Worm (Caenorhabditis elegans) whole organism, L1 larva: ENCODE measurements around the gene trpp-3.

Experiments
- ama-1 ChIP-seq: fragments of 150-350 bp; optimal IDR thresholded peaks from 2 replicates; lab custom pipeline; 2014
- egl-27 ChIP-seq, 2 experiments: fragments of 150-350 bp in 1 of 2; sonication (generic microtip); optimal IDR thresholded peaks; 3 replicates each; lab custom pipeline; 2017 to 2018; ENCODE audit warnings: missing biosample characterization in 2 of 2, missing genetic modification characterization in 2 of 2, missing genetic modification reagents in 2 of 2
- isw-1 ChIP-seq: fragments of 200-800 bp; sonication (Bioruptor generic); IDR thresholded peaks from 2 replicates; pipeline ENCODE4 v1.3.6; 2022; ENCODE audit warnings: missing genetic modification characterization, missing compliant biosample characterization
- lin-35 ChIP-seq, 2 experiments: fragments of 150-350 bp; optimal IDR thresholded peaks; 2 replicates each; lab custom pipeline; 2014; ENCODE audit warnings: missing biosample characterization in 2 of 2, missing genetic modification characterization in 2 of 2, missing genetic modification reagents in 2 of 2
- nhr-11 ChIP-seq: fragments of 150-350 bp; optimal IDR thresholded peaks from 2 replicates; lab custom pipeline; 2014; ENCODE audit warnings: missing biosample characterization, missing genetic modification characterization
- nhr-12 ChIP-seq: sonication (generic microtip); optimal IDR thresholded peaks from 2 replicates; lab custom pipeline; 2017; ENCODE audit warnings: missing biosample characterization, missing genetic modification characterization
- nhr-20 ChIP-seq: sonication (generic microtip); optimal IDR thresholded peaks from 2 replicates; lab custom pipeline; 2016; ENCODE audit warnings: mild to moderate bottlenecking, missing genetic modification characterization, missing compliant biosample characterization
- nhr-76 ChIP-seq: sonication (generic microtip); optimal IDR thresholded peaks from 2 replicates; lab custom pipeline; 2017; ENCODE audit warnings: missing biosample characterization, missing genetic modification characterization
- nhr-77 ChIP-seq: fragments of 150-350 bp; optimal IDR thresholded peaks from 2 replicates; lab custom pipeline; 2014; ENCODE audit warnings: missing biosample characterization, missing genetic modification characterization
- skn-1 ChIP-seq: fragments of 150-350 bp; optimal IDR thresholded peaks from 2 replicates; lab custom pipeline; 2014; ENCODE audit warnings: missing biosample characterization, missing genetic modification characterization
- snpc-4 ChIP-seq: fragments of 150-350 bp; optimal IDR thresholded peaks from 2 replicates; lab custom pipeline; 2014; ENCODE audit warnings: missing biosample characterization, missing genetic modification characterization
- tbx-2 ChIP-seq: sonication (generic microtip); optimal IDR thresholded peaks from 2 replicates; lab custom pipeline; 2016; ENCODE audit warnings: missing genetic modification characterization, missing compliant biosample characterization
- vab-15 ChIP-seq: sonication (generic microtip); optimal IDR thresholded peaks from 2 replicates; lab custom pipeline; 2017; ENCODE audit warnings: missing genotype, mild to moderate bottlenecking, missing genetic modification characterization, missing compliant biosample characterization

- no peak for TF ChIP-seq ama-1
- TF ChIP-seq skn-1 (tag; lab: Kevin White, UChicago) = peak; percentile 23
- no peak for TF ChIP-seq nhr-77 (tag; lab: Kevin White, UChicago)
- TF ChIP-seq snpc-4 (tag; lab: Kevin White, UChicago) = no peak
- TF ChIP-seq vab-15 (tag; lab: Kevin White, UChicago) = no peak
- no peak for TF ChIP-seq tbx-2 (tag; lab: Kevin White, UChicago)
- no peak for TF ChIP-seq nhr-11 (tag; lab: Kevin White, UChicago)
- no peak for TF ChIP-seq egl-27 (tag; optimal IDR thresholded peaks at IDR 0.05; lab: Kevin White, UChicago)
- no peak for TF ChIP-seq isw-1 (GFP tag; lab: Robert Waterston, UW)
- TF ChIP-seq lin-35 (GFP tag; optimal IDR thresholded peaks at IDR 0.05; lab: Kevin White, UChicago) = peak in 1 of 2 experiments; percentile 7
- TF ChIP-seq nhr-76 (tag; lab: Kevin White, UChicago) = no peak
- no peak for TF ChIP-seq nhr-12
- TF ChIP-seq nhr-20 (tag; lab: Kevin White, UChicago) = no peak
Measured at ce11 chrIII:9502155-9502714, 23.1 kb upstream of the trpp-3 start.
